Worm (Caenorhabditis elegans) whole organism, mixed stage, embryonic: ENCODE results near the gene F52H2.1.
A peak's percentile ranks its signal among the peaks of the same experiment; 100 is the strongest.

ENCODE experiments used
- M03D4.4 ChIP-seq: sonication (generic microtip); optimal IDR thresholded peaks from 2 replicates; lab custom pipeline; 2017; ENCODE audit warnings: mild to moderate bottlenecking, missing genetic modification characterization, missing compliant biosample characterization
- bed-3 ChIP-seq: fragments of 200-800 bp; sonication (Bioruptor generic); optimal IDR thresholded peaks from 3 replicates; lab custom pipeline; 2018; ENCODE audit warnings: mild to moderate bottlenecking, missing genetic modification characterization, moderate library complexity, missing compliant biosample characterization
- blmp-1 ChIP-seq: fragments of 150-350 bp; optimal IDR thresholded peaks from 2 replicates; lab custom pipeline; 2014; ENCODE audit warnings: missing biosample characterization, missing genetic modification characterization
- ceh-39 ChIP-seq: fragments of 150-350 bp; optimal IDR thresholded peaks from 2 replicates; lab custom pipeline; 2014; ENCODE audit warnings: missing biosample characterization, missing genetic modification characterization
- ceh-83 ChIP-seq: fragments of 200-800 bp; sonication (Bioruptor generic); optimal IDR thresholded peaks from 2 replicates; lab custom pipeline; 2018; ENCODE audit warnings: mild to moderate bottlenecking, missing genetic modification characterization, missing compliant biosample characterization
- ces-1 ChIP-seq: fragments of 150-350 bp; optimal IDR thresholded peaks from 2 replicates; lab custom pipeline; 2014; ENCODE audit warnings: missing biosample characterization, missing genetic modification reagents, missing genetic modification characterization
- cnd-1 ChIP-seq: fragments of 200-800 bp; sonication (Bioruptor generic); optimal IDR thresholded peaks from 2 replicates; lab custom pipeline; 2018; ENCODE audit warnings: mild to moderate bottlenecking, missing genetic modification characterization, missing compliant biosample characterization
- drap-1 ChIP-seq: fragments of 200-800 bp; sonication (Bioruptor generic); optimal IDR thresholded peaks from 3 replicates; lab custom pipeline; 2018; ENCODE audit warnings: mild to moderate bottlenecking, missing genetic modification characterization, missing compliant biosample characterization
- elt-1 ChIP-seq: sonication (generic microtip); optimal IDR thresholded peaks from 2 replicates; lab custom pipeline; 2017; ENCODE audit warnings: missing genetic modification characterization, mild to moderate bottlenecking, missing compliant biosample characterization, antibody characterized with exemption, moderate library complexity, borderline replicate concordance; ENCODE audit not compliant: insufficient read depth
- elt-3 ChIP-seq: fragments of 150-350 bp; optimal IDR thresholded peaks from 2 replicates; lab custom pipeline; 2014; ENCODE audit warnings: missing biosample characterization, missing genetic modification characterization
- flh-1 ChIP-seq: fragments of 200-800 bp; sonication (Bioruptor generic); optimal IDR thresholded peaks from 2 replicates; lab custom pipeline; 2018; ENCODE audit warnings: mild to moderate bottlenecking, missing genetic modification characterization, moderate library complexity, missing compliant biosample characterization
- ham-2 ChIP-seq: fragments of 200-800 bp; sonication (Bioruptor generic); optimal IDR thresholded peaks from 2 replicates; lab custom pipeline; 2018; ENCODE audit warnings: mild to moderate bottlenecking, missing genetic modification characterization, missing compliant biosample characterization
- hlh-1 ChIP-seq: fragments of 150-350 bp; optimal IDR thresholded peaks from 2 replicates; lab custom pipeline; 2014; ENCODE audit warnings: missing biosample characterization, missing genetic modification reagents, missing genetic modification characterization
- lin-13 ChIP-seq: fragments of 150-350 bp; optimal IDR thresholded peaks from 2 replicates; lab custom pipeline; 2014; ENCODE audit warnings: missing biosample characterization, missing genetic modification characterization
- lin-32 ChIP-seq: fragments of 200-800 bp; sonication (Bioruptor generic); optimal IDR thresholded peaks from 2 replicates; lab custom pipeline; 2018; ENCODE audit warnings: mild to moderate bottlenecking, missing genetic modification characterization, missing compliant biosample characterization
- lsy-2 ChIP-seq: fragments of 150-350 bp; optimal IDR thresholded peaks from 2 replicates; lab custom pipeline; 2014; ENCODE audit warnings: missing biosample characterization, missing genetic modification characterization
- mab-5 ChIP-seq: fragments of 150-350 bp; optimal IDR thresholded peaks from 2 replicates; lab custom pipeline; 2014; ENCODE audit warnings: missing biosample characterization, missing genetic modification characterization
- mep-1 ChIP-seq: fragments of 150-350 bp; optimal IDR thresholded peaks from 2 replicates; lab custom pipeline; 2017; ENCODE audit warnings: missing biosample characterization, missing genetic modification reagents, missing genetic modification characterization, inconsistent platforms
- mls-2 ChIP-seq: sonication (generic microtip); optimal IDR thresholded peaks from 2 replicates; lab custom pipeline; 2016; ENCODE audit warnings: mild to moderate bottlenecking, missing genetic modification characterization, moderate library complexity, missing compliant biosample characterization
- nhr-12 ChIP-seq: fragments of 150-350 bp; optimal IDR thresholded peaks from 2 replicates; lab custom pipeline; 2014; ENCODE audit warnings: missing biosample characterization, missing genetic modification characterization
- nhr-2 ChIP-seq: fragments of 150-350 bp; optimal IDR thresholded peaks from 2 replicates; lab custom pipeline; 2014; ENCODE audit warnings: missing biosample characterization, missing genetic modification characterization
- nhr-237 ChIP-seq: fragments of 150-350 bp; optimal IDR thresholded peaks from 2 replicates; lab custom pipeline; 2014; ENCODE audit warnings: missing biosample characterization, missing genetic modification characterization
- nhr-28 ChIP-seq: fragments of 150-350 bp; optimal IDR thresholded peaks from 2 replicates; lab custom pipeline; 2014; ENCODE audit warnings: missing biosample characterization, missing genetic modification characterization
- nhr-76 ChIP-seq: sonication (generic microtip); optimal IDR thresholded peaks from 2 replicates; lab custom pipeline; 2017; ENCODE audit warnings: missing biosample characterization, missing genetic modification characterization
- pha-4 ChIP-seq: fragments of 150-350 bp; optimal IDR thresholded peaks from 2 replicates; lab custom pipeline; 2018; ENCODE audit warnings: missing biosample characterization, missing genetic modification reagents, missing genetic modification characterization
- sem-2 ChIP-seq: fragments of 200-800 bp; sonication (Bioruptor generic); optimal IDR thresholded peaks from 2 replicates; lab custom pipeline; 2018; ENCODE audit warnings: mild to moderate bottlenecking, missing genetic modification characterization, missing compliant biosample characterization
- snpc-4 ChIP-seq: fragments of 150-350 bp; optimal IDR thresholded peaks from 2 replicates; lab custom pipeline; 2014; ENCODE audit warnings: missing biosample characterization, missing genetic modification characterization
- sptf-1 ChIP-seq: sonication (generic microtip); optimal IDR thresholded peaks from 2 replicates; lab custom pipeline; 2017; ENCODE audit warnings: mild to moderate bottlenecking, missing genetic modification characterization, moderate library complexity, missing compliant biosample characterization
- tbx-8 ChIP-seq: fragments of 200-800 bp; sonication (Bioruptor generic); optimal IDR thresholded peaks from 2 replicates; lab custom pipeline; 2018; ENCODE audit warnings: mild to moderate bottlenecking, missing genetic modification characterization, moderate library complexity, missing compliant biosample characterization
- unc-120 ChIP-seq: sonication (generic microtip); optimal IDR thresholded peaks from 2 replicates; lab custom pipeline; 2017; ENCODE audit warnings: missing genetic modification characterization, missing compliant biosample characterization; ENCODE audit not compliant: poor library complexity, severe bottlenecking
- unc-39 ChIP-seq: fragments of 150-350 bp; optimal IDR thresholded peaks from 2 replicates; lab custom pipeline; 2014; ENCODE audit warnings: missing biosample characterization, missing genetic modification characterization
- unc-62 ChIP-seq: fragments of 150-350 bp; optimal IDR thresholded peaks from 2 replicates; lab custom pipeline; 2014; ENCODE audit warnings: missing biosample characterization, missing genetic modification reagents, missing genetic modification characterization
- zip-8 ChIP-seq: fragments of 150-350 bp; optimal IDR thresholded peaks from 2 replicates; lab custom pipeline; 2014; ENCODE audit warnings: missing biosample characterization, missing genetic modification characterization
- ztf-11 ChIP-seq: fragments of 150-350 bp; optimal IDR thresholded peaks from 2 replicates; lab custom pipeline; 2014; ENCODE audit warnings: missing biosample characterization, missing genetic modification characterization

F52H2.1 gene

ce11 chrX:2538713-2539112 is 34.2 kb upstream of the F52H2.1 start:
- TF ChIP-seq sem-2 (GFP tag; lab: Kevin White, UChicago) (no peak), M03D4.4 (tag; lab: Kevin White, UChicago) (no peak), lin-32 (GFP tag; lab: Kevin White, UChicago) (no peak), nhr-237 (tag; lab: Kevin White, UChicago) (no peak), mab-5 (no peak), zip-8 (no peak), hlh-1 (tag; lab: Kevin White, UChicago) (no peak), unc-62 (GFP tag; lab: Kevin White, UChicago) (no peak), unc-39 (tag; lab: Kevin White, UChicago) (no peak)
- TF ChIP-seq, all 35 proteins: peak for 0

ce11 chrX:2541003-2541521 is 31.8 kb upstream of the F52H2.1 start, which contains the start of gene F52H2.3:
F52H2.3 (minus strand) TSS chrX:2541053.
- TF ChIP-seq mab-5 (no peak), nhr-2 (tag; lab: Kevin White, UChicago) (no peak), nhr-76 (tag; lab: Kevin White, UChicago) (no peak), flh-1 (GFP tag; lab: Kevin White, UChicago) (no peak), unc-62 (GFP tag; lab: Kevin White, UChicago) (no peak), sem-2 (GFP tag; lab: Kevin White, UChicago) (no peak)

- TF ChIP-seq unc-120 (tag; lab: Kevin White, UChicago) (no peak), elt-1 (no peak), hlh-1 (tag; lab: Kevin White, UChicago) (no peak), cnd-1 (no peak), lin-13 (no peak), ceh-39 (tag; lab: Kevin White, UChicago) (no peak), bed-3 (GFP tag; lab: Kevin White, UChicago) (no peak), zip-8 (no peak), unc-62 (GFP tag; lab: Kevin White, UChicago) (no peak), blmp-1 (tag; lab: Kevin White, UChicago) (no peak), lin-32 (GFP tag; lab: Kevin White, UChicago) (no peak), ham-2 (GFP tag; lab: Kevin White, UChicago) (no peak), sem-2 (GFP tag; lab: Kevin White, UChicago) (no peak), drap-1 (no peak), mep-1 (tag; lab: Kevin White, UChicago) (no peak)
- TF ChIP-seq, all 35 proteins: peak for 0
These were observed 29.5 kb upstream of the F52H2.1 start for ce11 chrX:2543353-2543752.

- no peak for TF ChIP-seq flh-1 (GFP tag; lab: Kevin White, UChicago)
- no peak for TF ChIP-seq nhr-28 (tag; lab: Kevin White, UChicago)
- no peak for TF ChIP-seq mab-5
These were observed 28.3 kb upstream of the F52H2.1 start for ce11 chrX:2544645-2545044.

ce11 chrX:2548884-2549283 is 24.0 kb upstream of the F52H2.1 start, which contains the start of gene smvt-1:
smvt-1 (minus strand) TSS chrX:2548984.
- TF ChIP-seq nhr-76 (tag; lab: Kevin White, UChicago) (no peak), nhr-2 (tag; lab: Kevin White, UChicago) (no peak), mep-1 (tag; lab: Kevin White, UChicago) (no peak), blmp-1 (tag; lab: Kevin White, UChicago) (no peak), bed-3 (GFP tag; lab: Kevin White, UChicago) (no peak), cnd-1 (no peak), lin-32 (GFP tag; lab: Kevin White, UChicago) (no peak), ceh-39 (tag; lab: Kevin White, UChicago) (no peak), snpc-4 (tag; lab: Kevin White, UChicago) (no peak), sptf-1 (tag; lab: Kevin White, UChicago) (no peak), unc-120 (tag; lab: Kevin White, UChicago) (no peak)

- TF ChIP-seq pha-4 = peak; percentile 33
- TF ChIP-seq unc-120 (tag; lab: Kevin White, UChicago) = peak; percentile 86
- TF ChIP-seq unc-39 (tag; lab: Kevin White, UChicago) = no peak
- no peak for TF ChIP-seq ceh-39 (tag; lab: Kevin White, UChicago)
- TF ChIP-seq tbx-8 (GFP tag; lab: Kevin White, UChicago) = peak; percentile 50
- TF ChIP-seq M03D4.4 (tag; lab: Kevin White, UChicago) = peak; percentile 89
- TF ChIP-seq mep-1 (tag; lab: Kevin White, UChicago) = peak; percentile 34
- peak; percentile 90 for TF ChIP-seq ham-2 (GFP tag; lab: Kevin White, UChicago)
- no peak for TF ChIP-seq snpc-4 (tag; lab: Kevin White, UChicago)
- peak; percentile 90 for TF ChIP-seq drap-1
- no peak for TF ChIP-seq nhr-12 (tag; lab: Kevin White, UChicago)
- no peak for TF ChIP-seq nhr-28 (tag; lab: Kevin White, UChicago)
- peak; percentile 94 for TF ChIP-seq mls-2
- TF ChIP-seq lin-32 (GFP tag; lab: Kevin White, UChicago) = peak; percentile 82
- no peak for TF ChIP-seq zip-8
- TF ChIP-seq bed-3 (GFP tag; lab: Kevin White, UChicago) = peak; percentile 78
- TF ChIP-seq hlh-1 (tag; lab: Kevin White, UChicago) = peak; percentile 69
- TF ChIP-seq ztf-11 (tag; lab: Kevin White, UChicago) = no peak
- peak; percentile 95 for TF ChIP-seq ceh-83
- TF ChIP-seq mab-5 = no peak
- no peak for TF ChIP-seq lsy-2 (tag; lab: Kevin White, UChicago)
- no peak for TF ChIP-seq elt-1
- no peak for TF ChIP-seq elt-3 (tag; lab: Kevin White, UChicago)
- no peak for TF ChIP-seq nhr-76 (tag; lab: Kevin White, UChicago)
- TF ChIP-seq sem-2 (GFP tag; lab: Kevin White, UChicago) = peak; percentile 85
- TF ChIP-seq ces-1 (GFP tag; lab: Kevin White, UChicago) = no peak
- no peak for TF ChIP-seq blmp-1 (tag; lab: Kevin White, UChicago)
- peak; percentile 92 for TF ChIP-seq sptf-1 (tag; lab: Kevin White, UChicago)
- no peak for TF ChIP-seq nhr-2 (tag; lab: Kevin White, UChicago)
These were observed 23.6 kb upstream of the F52H2.1 start for ce11 chrX:2549322-2549721.
